Worm (Caenorhabditis elegans) whole organism, L4/young adult: ENCODE results near the gene otpl-2.
A peak's percentile ranks its signal among the peaks of the same experiment; 100 is the strongest.

Experiments used
- W03F9.2 ChIP-seq: fragments of 150-350 bp; optimal IDR thresholded peaks from 2 replicates; lab custom pipeline; 2014; ENCODE audit warnings: missing biosample characterization, missing genetic modification characterization
- dao-5 ChIP-seq: sonication (generic microtip); optimal IDR thresholded peaks from 2 replicates; lab custom pipeline; 2016; ENCODE audit warnings: missing genotype, missing genetic modification characterization, moderate library complexity, missing compliant biosample characterization
- him-1 ChIP-seq: sonication (generic microtip); optimal IDR thresholded peaks from 2 replicates; lab custom pipeline; 2016; ENCODE audit warnings: missing genotype, missing genetic modification reagents, missing genetic modification characterization, missing compliant biosample characterization

otpl-2 gene

DNA sequence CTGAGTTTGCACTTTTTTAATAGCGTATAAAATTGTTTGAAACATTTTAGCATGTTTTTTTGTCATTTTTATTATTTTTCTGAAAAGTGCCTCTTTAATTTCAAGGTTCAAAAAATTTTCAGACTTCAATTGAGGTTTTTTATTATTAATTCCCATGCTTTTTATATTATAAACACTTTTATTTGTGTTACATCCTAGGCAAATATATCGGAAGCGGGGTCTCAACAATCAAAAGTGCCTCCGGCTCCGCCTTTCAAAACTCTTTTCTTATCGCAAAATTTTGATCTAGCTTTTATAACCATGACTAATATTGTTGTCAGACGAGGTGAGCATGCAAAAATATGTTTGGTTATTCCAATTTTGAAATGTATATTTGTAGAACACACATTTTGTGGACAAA is at the start of gene otpl-2:
Gene otpl-2, plus strand, starts transcription at position 301 of the 400 bp plus-strand sequence.
- TF ChIP-seq dao-5 (tag; lab: Kevin White, UChicago) = no peak
- TF ChIP-seq W03F9.2 (tag; lab: Kevin White, UChicago) = no peak
- no peak for TF ChIP-seq him-1 (tag; lab: Kevin White, UChicago)

ce11 chrV:4024777-4025176 is 48.8 kb upstream of the otpl-2 start, which contains the start of gene K09D9.1:
Gene K09D9.1, plus strand, starts transcription at chrV:4025047.
- no peak for TF ChIP-seq dao-5 (tag; lab: Kevin White, UChicago)
- no peak for TF ChIP-seq him-1 (tag; lab: Kevin White, UChicago)
- TF ChIP-seq W03F9.2 (tag; lab: Kevin White, UChicago) = no peak

DNA sequence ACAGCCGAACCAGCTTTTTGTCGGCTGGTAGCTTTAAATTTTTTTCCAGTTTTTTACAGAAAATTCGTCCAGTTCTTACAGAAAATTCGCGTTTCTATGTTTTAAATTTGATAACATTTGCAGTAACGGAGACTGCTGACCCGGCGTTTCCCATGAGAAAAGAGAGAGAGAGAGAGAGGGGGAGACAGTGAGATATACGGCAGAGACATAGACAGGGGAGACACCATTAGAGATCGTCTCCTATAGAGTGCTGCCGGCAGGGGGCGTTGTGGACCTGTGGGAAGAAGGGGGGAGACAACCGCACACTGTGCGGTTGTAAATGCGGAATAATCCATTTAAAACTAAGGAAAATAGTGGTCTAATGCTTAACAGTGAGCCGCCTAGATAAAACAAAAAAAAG is 43.9 kb upstream of the otpl-2 start:
- TF ChIP-seq him-1 (tag; lab: Kevin White, UChicago) (no peak), dao-5 (tag; lab: Kevin White, UChicago) (no peak), W03F9.2 (tag; lab: Kevin White, UChicago) (no peak)

DNA sequence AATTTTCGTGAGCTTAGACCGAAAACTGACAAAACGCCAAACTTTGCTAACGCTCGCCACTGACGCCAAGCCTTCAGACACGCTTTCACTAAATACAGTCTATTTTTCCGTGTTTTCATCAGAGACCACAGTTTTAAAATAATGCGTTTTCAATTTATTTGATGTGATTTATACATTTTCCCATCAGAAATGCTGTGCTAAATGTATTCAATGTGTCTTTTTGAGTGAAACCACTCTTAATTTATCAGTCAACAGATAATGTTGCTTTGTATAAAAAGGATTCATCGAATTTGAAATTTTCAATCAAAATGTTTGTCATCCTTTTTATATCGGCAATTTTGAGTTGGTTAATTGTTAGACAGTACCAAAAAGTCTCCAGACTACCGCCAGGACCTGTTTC is 42.2 kb upstream of the otpl-2 start, which contains the start of gene cyp-35A4:
Gene cyp-35A4, plus strand, starts transcription at position 301 of the 400 bp plus-strand sequence.
- TF ChIP-seq W03F9.2 (tag; lab: Kevin White, UChicago) (no peak), dao-5 (tag; lab: Kevin White, UChicago) (no peak), him-1 (tag; lab: Kevin White, UChicago) (no peak)

- no peak for TF ChIP-seq W03F9.2 (tag; lab: Kevin White, UChicago)
- no peak for TF ChIP-seq dao-5 (tag; lab: Kevin White, UChicago)
Observed at ce11 chrV:4034303-4034702, 39.3 kb upstream of the otpl-2 start, which contains the start of gene C49G7.7. Gene C49G7.7, plus strand, starts transcription at chrV:4034476.

DNA sequence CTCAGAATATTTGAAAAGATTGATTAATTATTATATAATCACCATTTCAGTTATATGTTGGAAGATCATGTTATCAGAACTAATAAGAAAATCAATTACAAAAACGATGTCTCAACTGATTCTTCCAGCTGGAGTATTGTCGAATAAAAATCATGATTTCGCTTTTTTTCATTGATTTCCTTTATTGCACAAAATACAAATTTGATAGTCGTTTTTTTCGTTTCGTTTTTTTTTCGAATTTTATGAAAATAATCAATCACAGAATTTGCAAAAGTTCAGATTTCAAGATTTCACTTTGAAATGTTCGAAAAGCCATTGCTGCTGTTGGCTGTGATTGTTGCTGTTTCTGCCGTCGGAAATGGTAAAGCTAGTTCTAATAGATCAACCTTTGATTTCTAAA is 37.7 kb upstream of the otpl-2 start, which contains the start of gene C49G7.13:
Gene C49G7.13, plus strand, starts transcription at position 301 of the 400 bp plus-strand sequence.
- TF ChIP-seq him-1 (tag; lab: Kevin White, UChicago) (no peak), dao-5 (tag; lab: Kevin White, UChicago) (no peak), W03F9.2 (tag; lab: Kevin White, UChicago) (no peak)

DNA sequence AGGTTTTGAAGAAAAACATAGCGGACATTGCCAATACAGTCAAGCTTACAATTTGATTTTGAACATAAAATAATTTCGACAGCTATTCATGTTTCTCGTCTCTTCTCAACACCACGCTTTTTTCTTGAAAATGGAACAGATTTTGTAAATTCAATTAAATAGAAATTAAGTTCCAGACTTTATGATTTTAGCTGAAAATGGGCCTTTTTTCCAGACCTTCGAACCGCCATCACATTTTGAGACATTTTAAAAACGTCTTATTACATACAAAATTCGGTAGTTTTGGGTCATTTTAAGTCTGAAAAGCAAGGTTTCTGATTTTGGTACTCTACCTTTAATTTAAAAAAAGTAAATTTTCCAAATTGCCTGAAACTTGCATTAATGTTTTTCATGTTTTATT is 35.4 kb upstream of the otpl-2 start, which contains the start of gene C49G7.12:
Gene C49G7.12, plus strand, starts transcription at position 301 of the 400 bp plus-strand sequence.
- TF ChIP-seq W03F9.2 (tag; lab: Kevin White, UChicago) (no peak), dao-5 (tag; lab: Kevin White, UChicago) (no peak), him-1 (tag; lab: Kevin White, UChicago) (no peak)

- TF ChIP-seq dao-5 (tag; lab: Kevin White, UChicago) (no peak), him-1 (tag; lab: Kevin White, UChicago) (no peak), W03F9.2 (tag; lab: Kevin White, UChicago) (no peak)
Observed at ce11 chrV:4038557-4038956, 35.0 kb upstream of the otpl-2 start.

ce11 chrV:4041853-4042424 is 31.6 kb upstream of the otpl-2 start, which contains the start of the genes C49G7.10 and irg-2:
Gene C49G7.10, minus strand, starts transcription at chrV:4042021.
Gene irg-2, plus strand, starts transcription at chrV:4042181.
- no peak for TF ChIP-seq him-1 (tag; lab: Kevin White, UChicago)
- peak; percentile 18 for TF ChIP-seq W03F9.2 (tag; lab: Kevin White, UChicago)

- TF ChIP-seq him-1 (tag; lab: Kevin White, UChicago) = no peak
- no peak for TF ChIP-seq dao-5 (tag; lab: Kevin White, UChicago)
- no peak for TF ChIP-seq W03F9.2 (tag; lab: Kevin White, UChicago)
Observed at ce11 chrV:4043632-4044031, 29.9 kb upstream of the otpl-2 start, which contains the start of gene phat-3. Gene phat-3, plus strand, starts transcription at chrV:4043932.

DNA sequence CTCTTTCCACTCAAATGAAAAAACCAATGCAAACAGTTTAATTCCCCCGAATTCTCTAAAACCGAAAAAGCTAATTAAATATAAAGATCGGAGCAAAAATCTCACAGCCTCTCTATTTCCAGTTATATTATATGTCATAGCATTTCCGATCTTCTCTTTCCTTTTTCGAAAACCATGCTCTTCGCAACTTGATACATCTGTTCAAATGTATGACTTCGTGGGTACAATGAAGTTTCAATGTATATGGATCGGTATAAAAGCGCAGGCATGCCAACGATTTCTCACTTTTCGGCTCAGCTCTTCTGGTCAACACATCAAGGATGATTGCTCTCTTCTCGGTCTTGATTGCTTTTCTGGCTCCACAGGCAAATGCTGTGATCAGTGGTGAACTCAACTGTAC is 27.4 kb upstream of the otpl-2 start, which contains the start of gene phat-7:
Gene phat-7, plus strand, starts transcription at position 301 of the 400 bp plus-strand sequence.
- TF ChIP-seq dao-5 (tag; lab: Kevin White, UChicago) (no peak), W03F9.2 (tag; lab: Kevin White, UChicago) (no peak)

DNA sequence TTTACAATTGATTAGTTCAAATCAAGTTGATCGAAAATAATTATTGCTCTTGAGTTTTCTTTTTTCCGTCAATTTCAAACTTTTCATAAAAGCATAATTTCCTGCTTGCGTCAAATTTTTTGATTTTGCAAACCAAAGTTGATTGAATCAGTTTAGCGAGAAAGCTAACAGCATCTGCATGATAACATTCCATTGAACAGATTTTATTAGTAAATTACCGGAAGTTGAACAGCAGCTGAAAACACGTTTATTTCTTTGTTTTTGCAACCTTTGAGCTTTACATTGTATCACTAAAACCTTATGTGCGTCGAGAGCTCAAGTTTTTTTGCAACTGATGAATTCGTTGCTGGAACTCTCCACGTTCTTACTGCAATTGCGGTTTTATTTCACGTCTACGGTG is 26.0 kb upstream of the otpl-2 start, which contains the start of gene srh-169:
Gene srh-169, plus strand, starts transcription at position 301 of the 400 bp plus-strand sequence.
- TF ChIP-seq him-1 (tag; lab: Kevin White, UChicago) = no peak

DNA sequence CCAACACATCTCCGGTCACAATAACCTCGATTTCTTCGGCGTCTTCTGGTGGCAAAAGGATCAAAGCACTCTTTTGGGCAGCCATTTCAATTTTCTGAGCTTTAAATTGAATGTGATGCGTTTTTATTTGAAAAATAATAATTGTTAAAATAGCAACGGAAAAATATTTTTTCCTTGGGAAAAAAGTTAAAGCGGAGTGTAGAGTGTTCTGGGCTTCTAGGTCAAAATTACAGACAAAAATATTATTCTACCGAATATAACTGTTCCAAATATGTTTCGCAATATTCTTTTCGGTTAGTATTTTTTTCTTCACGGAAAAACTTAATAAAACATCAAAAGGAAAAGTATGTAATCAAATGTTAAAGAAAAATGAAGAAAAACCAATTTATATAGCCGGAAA is 18.5 kb upstream of the otpl-2 start, which contains the start of gene djr-1.2:
Gene djr-1.2, minus strand, starts transcription at position 101 of the 400 bp plus-strand sequence.
- TF ChIP-seq dao-5 (tag; lab: Kevin White, UChicago) = no peak
- TF ChIP-seq W03F9.2 (tag; lab: Kevin White, UChicago) = no peak

- TF ChIP-seq him-1 (tag; lab: Kevin White, UChicago) = no peak
- no peak for TF ChIP-seq W03F9.2 (tag; lab: Kevin White, UChicago)
Observed at ce11 chrV:4056203-4056602, 17.4 kb upstream of the otpl-2 start.
